Fruit fly (Drosophila melanogaster) whole organism, embryonic: ENCODE results near the gene stol.
A peak's percentile ranks its signal among the peaks of the same experiment; 100 is the strongest.

Experiments used
- Aef1 ChIP-seq: fragments of 200-800 bp; sonication (Bioruptor generic); IDR thresholded peaks from 3 replicates; pipeline ENCODE4 v1.3.6; 2022; ENCODE audit warnings: missing biosample characterization, missing genetic modification characterization
- Atf6 ChIP-seq: fragments of 200-800 bp; sonication (Bioruptor generic); IDR thresholded peaks from 2 replicates; pipeline ENCODE4 v1.3.6; 2022; ENCODE audit warnings: missing biosample characterization, missing genetic modification characterization
- CG10274 ChIP-seq: fragments of 200-800 bp; sonication (Bioruptor generic); optimal IDR thresholded peaks from 3 replicates; lab custom pipeline; 2017; ENCODE audit warnings: missing biosample characterization, mild to moderate bottlenecking, missing genetic modification characterization
- CG10462 ChIP-seq: fragments of 200-800 bp; sonication (Bioruptor generic); optimal IDR thresholded peaks from 2 replicates; lab custom pipeline; 2016; ENCODE audit warnings: missing biosample characterization, missing genetic modification characterization
- CG10565 ChIP-seq: fragments of 200-800 bp; sonication (Bioruptor generic); optimal IDR thresholded peaks from 3 replicates; lab custom pipeline; 2016; ENCODE audit warnings: missing biosample characterization, mild to moderate bottlenecking, missing genetic modification characterization
- CG12744 ChIP-seq: fragments of 200-800 bp; sonication (Bioruptor generic); optimal IDR thresholded peaks from 2 replicates; lab custom pipeline; 2016; ENCODE audit warnings: missing biosample characterization, missing genetic modification characterization
- CG15011 ChIP-seq: fragments of 200-800 bp; sonication (Bioruptor generic); optimal IDR thresholded peaks from 3 replicates; lab custom pipeline; 2018; ENCODE audit warnings: missing biosample characterization, mild to moderate bottlenecking, missing genetic modification characterization
- CG17186 ChIP-seq: fragments of 200-800 bp; sonication (Bioruptor generic); optimal IDR thresholded peaks from 3 replicates; lab custom pipeline; 2017; ENCODE audit warnings: missing biosample characterization, missing genetic modification reagents, missing genetic modification characterization
- CG30020 ChIP-seq: fragments of 200-800 bp; optimal IDR thresholded peaks from 2 replicates; lab custom pipeline; 2019; ENCODE audit warnings: missing biosample characterization, mild to moderate bottlenecking, missing genetic modification characterization, moderate library complexity
- CG31388 ChIP-seq: fragments of 200-800 bp; sonication (Bioruptor generic); optimal IDR thresholded peaks from 2 replicates; lab custom pipeline; 2016; ENCODE audit warnings: missing biosample characterization, missing genetic modification characterization
- CG42726 ChIP-seq: fragments of 200-800 bp; sonication (Bioruptor generic); IDR thresholded peaks from 2 replicates; pipeline ENCODE4 v1.3.6; 2022; ENCODE audit warnings: missing biosample characterization, missing genetic modification characterization; ENCODE audit not compliant: partially characterized antibody
- CG4820 ChIP-seq: fragments of 200-800 bp; sonication (Bioruptor generic); optimal IDR thresholded peaks from 3 replicates; lab custom pipeline; 2016; ENCODE audit warnings: missing biosample characterization, missing genetic modification characterization
- CG7271 ChIP-seq: fragments of 200-800 bp; sonication (Bioruptor generic); optimal IDR thresholded peaks from 2 replicates; lab custom pipeline; 2018; ENCODE audit warnings: missing biosample characterization, mild to moderate bottlenecking, missing genetic modification characterization, moderate library complexity
- CG7372 ChIP-seq: fragments of 200-800 bp; sonication (Bioruptor generic); IDR thresholded peaks from 2 replicates; pipeline ENCODE4 v1.3.6; 2022; ENCODE audit warnings: missing biosample characterization, missing genetic modification characterization
- CG7987 ChIP-seq: fragments of 200-800 bp; sonication (Bioruptor generic); optimal IDR thresholded peaks from 2 replicates; lab custom pipeline; 2018; ENCODE audit warnings: missing biosample characterization, mild to moderate bottlenecking, missing genetic modification characterization, moderate library complexity
- CG8290 ChIP-seq, 3 experiments: fragments of 200-800 bp; sonication (Bioruptor generic); optimal IDR thresholded peaks; 2 replicates each; lab custom pipeline; 2016 to 2019; ENCODE audit warnings: missing biosample characterization in 3 of 3, missing genetic modification characterization in 3 of 3, mild to moderate bottlenecking in 2 of 3, moderate library complexity in 1 of 3
- CG8478 ChIP-seq: fragments of >200 bp; optimal IDR thresholded peaks from 2 replicates; lab custom pipeline; 2018
- CG9817 ChIP-seq: fragments of 200-800 bp; sonication (Bioruptor generic); optimal IDR thresholded peaks from 2 replicates; lab custom pipeline; 2018; ENCODE audit warnings: missing biosample characterization, mild to moderate bottlenecking, missing genetic modification characterization, moderate library complexity
- CTCF ChIP-seq: fragments of 200-800 bp; sonication (Bioruptor generic); optimal IDR thresholded peaks from 2 replicates; lab custom pipeline; 2017; ENCODE audit warnings: missing biosample characterization, mild to moderate bottlenecking, missing genetic modification characterization, moderate library complexity
- Chrac-16 ChIP-seq: fragments of 200-800 bp; sonication (Bioruptor generic); optimal IDR thresholded peaks from 3 replicates; lab custom pipeline; 2016; ENCODE audit warnings: missing biosample characterization, missing genetic modification characterization
- CoRest ChIP-seq: fragments of 200-800 bp; sonication (Bioruptor generic); optimal IDR thresholded peaks from 3 replicates; lab custom pipeline; 2018; ENCODE audit warnings: missing biosample characterization, mild to moderate bottlenecking, missing genetic modification characterization, moderate library complexity
- Doc3 ChIP-seq: fragments of 200-800 bp; sonication (Bioruptor generic); IDR thresholded peaks from 3 replicates; pipeline ENCODE4 v1.3.6; 2022; ENCODE audit warnings: missing biosample characterization, missing genetic modification characterization; ENCODE audit not compliant: partially characterized antibody
- Dref ChIP-seq: fragments of 200-800 bp; sonication (Bioruptor generic); IDR thresholded peaks from 2 replicates; pipeline ENCODE4 v1.3.6; 2022; ENCODE audit warnings: missing biosample characterization, missing genetic modification characterization
- Elba2 ChIP-seq: fragments of 200-800 bp; sonication (Bioruptor generic); optimal IDR thresholded peaks from 3 replicates; lab custom pipeline; 2016; ENCODE audit warnings: missing biosample characterization, missing genetic modification characterization
- Ets97D ChIP-seq: fragments of 200-800 bp; sonication (Bioruptor generic); optimal IDR thresholded peaks from 3 replicates; lab custom pipeline; 2016; ENCODE audit warnings: missing biosample characterization, missing genetic modification characterization
- H15 ChIP-seq: fragments of 200-800 bp; sonication (Bioruptor generic); IDR thresholded peaks from 3 replicates; pipeline ENCODE4 v1.3.6; 2022; ENCODE audit warnings: missing biosample characterization, missing genetic modification characterization
- Opbp ChIP-seq: fragments of 200-800 bp; sonication (Bioruptor generic); IDR thresholded peaks from 3 replicates; pipeline ENCODE4 v1.3.6; 2022; ENCODE audit warnings: missing biosample characterization, missing genetic modification characterization; ENCODE audit not compliant: partially characterized antibody
- Pdp1 ChIP-seq, 2 experiments: fragments of 200-800 bp; sonication (Bioruptor generic); optimal IDR thresholded peaks; 3 replicates each; lab custom pipeline; 2016; ENCODE audit warnings: missing biosample characterization in 2 of 2, missing genetic modification characterization in 2 of 2, mild to moderate bottlenecking in 1 of 2, moderate library complexity in 1 of 2
- Rx ChIP-seq: fragments of 200-800 bp; sonication (Bioruptor generic); IDR thresholded peaks from 2 replicates; pipeline ENCODE4 v1.3.6; 2022; ENCODE audit warnings: missing biosample characterization, missing genetic modification characterization
- Trl ChIP-seq, 3 experiments: fragments of >200 bp in 2 of 3; fragments of 200-800 bp in 1 of 3; sonication (Bioruptor generic) in 1 of 3; optimal IDR thresholded peaks; 2 replicates in 1 of 3; 3 replicates in 2 of 3; lab custom pipeline; 2016 to 2017; ENCODE audit warnings: missing biosample characterization in 1 of 3, missing genetic modification characterization in 1 of 3
- ap ChIP-seq: fragments of 200-800 bp; sonication (Bioruptor generic); IDR thresholded peaks from 2 replicates; pipeline ENCODE4 v1.3.6; 2022; ENCODE audit warnings: missing biosample characterization, missing genetic modification characterization
- ara ChIP-seq: fragments of 200-800 bp; sonication (Bioruptor generic); IDR thresholded peaks from 2 replicates; pipeline ENCODE4 v1.3.6; 2022; ENCODE audit warnings: missing biosample characterization, missing genetic modification characterization
- bab2 ChIP-seq: fragments of 200-800 bp; sonication (Bioruptor generic); optimal IDR thresholded peaks from 2 replicates; lab custom pipeline; 2016; ENCODE audit warnings: missing biosample characterization, missing genetic modification characterization
- btn ChIP-seq: fragments of 200-800 bp; sonication (Bioruptor generic); optimal IDR thresholded peaks from 2 replicates; lab custom pipeline; 2016; ENCODE audit warnings: missing biosample characterization, missing genetic modification characterization
- cad ChIP-seq: fragments of >200 bp; optimal IDR thresholded peaks from 2 replicates; lab custom pipeline; 2017; ENCODE audit warnings: missing biosample characterization, missing genetic modification characterization
- caup ChIP-seq: fragments of 200-800 bp; sonication (Bioruptor generic); optimal IDR thresholded peaks from 3 replicates; lab custom pipeline; 2017; ENCODE audit warnings: missing biosample characterization, mild to moderate bottlenecking, missing genetic modification characterization, moderate library complexity; ENCODE audit not compliant: severe bottlenecking
- chinmo ChIP-seq: fragments of 200-800 bp; sonication (Bioruptor generic); IDR thresholded peaks from 4 replicates; pipeline ENCODE4 v1.3.6; 2022; ENCODE audit warnings: missing biosample characterization, missing genetic modification characterization; ENCODE audit not compliant: partially characterized antibody
- dysf ChIP-seq: fragments of 200-800 bp; sonication (Bioruptor generic); IDR thresholded peaks from 3 replicates; pipeline ENCODE4 v1.3.6; 2022; ENCODE audit warnings: missing biosample characterization, missing genetic modification characterization
- ewg ChIP-seq: fragments of 200-800 bp; sonication (Bioruptor generic); optimal IDR thresholded peaks from 3 replicates; lab custom pipeline; 2017; ENCODE audit warnings: mild to moderate bottlenecking, missing biosample characterization, missing genetic modification reagents, missing genetic modification characterization
- hth ChIP-seq: fragments of >200 bp; optimal IDR thresholded peaks from 2 replicates; lab custom pipeline; 2017; ENCODE audit warnings: inconsistent platforms
- lbe ChIP-seq: fragments of 200-800 bp; sonication (Bioruptor generic); optimal IDR thresholded peaks from 2 replicates; lab custom pipeline; 2016; ENCODE audit warnings: missing biosample characterization, mild to moderate bottlenecking, missing genetic modification characterization
- lilli ChIP-seq: fragments of 200-800 bp; sonication (Bioruptor generic); optimal IDR thresholded peaks from 3 replicates; lab custom pipeline; 2016; ENCODE audit warnings: missing biosample characterization, missing genetic modification characterization
- pan ChIP-seq, 4 experiments: fragments of >200 bp in 3 of 4; fragments of 200-800 bp in 1 of 4; sonication (Bioruptor generic) in 1 of 4; optimal IDR thresholded peaks in 3 of 4; IDR thresholded peaks in 1 of 4; 2 replicates each; pipeline versions ENCODE4 v1.3.6 to Lab custom; 2017 to 2022; ENCODE audit warnings: missing biosample characterization in 2 of 4, missing genetic modification characterization in 2 of 4, mixed read lengths in 1 of 4
- pita ChIP-seq: fragments of 200-800 bp; sonication (Bioruptor generic); optimal IDR thresholded peaks from 2 replicates; lab custom pipeline; 2017; ENCODE audit warnings: missing biosample characterization, mild to moderate bottlenecking, missing genetic modification characterization
- schlank ChIP-seq: fragments of 200-800 bp; sonication (Bioruptor generic); optimal IDR thresholded peaks from 2 replicates; lab custom pipeline; 2018; ENCODE audit warnings: missing biosample characterization, mild to moderate bottlenecking, missing genetic modification characterization
- stwl ChIP-seq: fragments of 200-800 bp; sonication (Bioruptor generic); optimal IDR thresholded peaks from 3 replicates; lab custom pipeline; 2018; ENCODE audit warnings: missing biosample characterization, mild to moderate bottlenecking, missing genetic modification characterization, moderate library complexity
- wdn ChIP-seq: fragments of 200-800 bp; sonication (Bioruptor generic); IDR thresholded peaks from 2 replicates; pipeline ENCODE4 v1.3.6; 2022; ENCODE audit warnings: missing biosample characterization, missing genetic modification characterization
- yki ChIP-seq: fragments of >200 bp; optimal IDR thresholded peaks from 3 replicates; lab custom pipeline; 2018

Gene stol

dm6 chr2L:15761409-15762407 lies 43.6 kb upstream of the stol start (continued):
- TF ChIP-seq bab2 (GFP tag; lab: Kevin White, UChicago) (peak; percentile 50), CG4820 (GFP tag; lab: Kevin White, UChicago) (peak; percentile 70), CTCF (no peak), Dref (GFP tag; lab: Robert Waterston, UW) (no peak), dysf (GFP tag; lab: Robert Waterston, UW) (peak; percentile 82), CG30020 (tag; lab: Kevin White, UChicago) (peak; percentile 8), ap (peak; percentile 82), lilli (peak; percentile 49), caup (peak; percentile 51), Aef1 (GFP tag; lab: Robert Waterston, UW) (peak; percentile 87), CoRest (peak; percentile 78), CG15011 (GFP tag; lab: Kevin White, UChicago) (no peak), Trl (optimal IDR thresholded peaks at IDR 0.05; lab: Kevin White, UChicago) (no peak), Trl (GFP tag; optimal IDR thresholded peaks at IDR 0.05; lab: Kevin White, UChicago) (no peak), CG7987 (GFP tag; lab: Kevin White, UChicago) (no peak), hth (lab: Kevin White, UChicago) (no peak), CG8290 (GFP tag; optimal IDR thresholded peaks at IDR 0.05; lab: Kevin White, UChicago) (no peak), CG8290 (tag; optimal IDR thresholded peaks at IDR 0.05; lab: Kevin White, UChicago) (no peak), CG10274 (GFP tag; lab: Kevin White, UChicago) (no peak), ara (peak; percentile 83), Ets97D (GFP tag; lab: Kevin White, UChicago) (no peak), pan (optimal IDR thresholded peaks at IDR 0.05; lab: Kevin White, UChicago) (no peak), pan (GFP tag; optimal IDR thresholded peaks at IDR 0.05 in 1 of 2, IDR thresholded peaks at IDR 0.05 in 1 of 2) (peak in 1 of 2 experiments; percentile 88), schlank (no peak), stwl (tag; lab: Kevin White, UChicago) (peak; percentile 8), Opbp (no peak), lbe (GFP tag; lab: Kevin White, UChicago) (peak; percentile 80), ewg (GFP tag; lab: Kevin White, UChicago) (peak; percentile 34), btn (peak; percentile 21), H15 (peak; percentile 71; the same call in 2 of the 3 replicates), Atf6 (GFP tag; lab: Robert Waterston, UW) (peak; percentile 74), yki (lab: Kevin White, UChicago) (no peak), CG7271 (tag; lab: Kevin White, UChicago) (peak; percentile 1), pita (GFP tag; lab: Kevin White, UChicago) (no peak), CG17186 (no peak), Pdp1 (GFP tag; optimal IDR thresholded peaks at IDR 0.05; lab: Kevin White, UChicago) (peak in 1 of 2 experiments; percentile 55), chinmo (GFP tag; lab: Robert Waterston, UW) (0 out of 4 replicates have a peak, but pooled peaks have one; percentile 45), CG7372 (GFP tag; lab: Robert Waterston, UW) (peak; percentile 70), Rx (GFP tag; lab: Robert Waterston, UW) (no peak), wdn (GFP tag; lab: Robert Waterston, UW) (no peak), cad (GFP tag; lab: Kevin White, UChicago) (no peak), CG9817 (tag; lab: Kevin White, UChicago) (peak; percentile 41), CG8478 (lab: Kevin White, UChicago) (no peak), Elba2 (peak; percentile 10), Chrac-16 (peak; percentile 59), Doc3 (GFP tag; lab: Robert Waterston, UW) (no peak), CG10462 (GFP tag; lab: Kevin White, UChicago) (peak; percentile 24), CG10565 (GFP tag; lab: Kevin White, UChicago) (no peak), CG31388 (GFP tag; lab: Kevin White, UChicago) (peak; percentile 22), CG42726 (GFP tag; lab: Robert Waterston, UW) (no peak), CG12744 (GFP tag; lab: Kevin White, UChicago) (no peak)
